Worm (Caenorhabditis elegans) whole organism, young adult: ENCODE results near the gene srg-55.

Experiments used
- B0019.2 ChIP-seq: fragments of 200-800 bp; sonication (Bioruptor generic); conservative IDR thresholded peaks from 2 replicates; pipeline ENCODE4 v1.3.6; 2022; ENCODE audit warnings: missing genetic modification reagents, missing genetic modification characterization, missing compliant biosample characterization
- Y67H2A.10 ChIP-seq: fragments of 200-800 bp; sonication (Bioruptor generic); conservative IDR thresholded peaks from 2 replicates; pipeline ENCODE4 v1.3.6; 2022; ENCODE audit warnings: missing genetic modification reagents, missing genetic modification characterization, missing compliant biosample characterization
- bed-1 ChIP-seq: fragments of 200-800 bp; sonication (Bioruptor generic); IDR thresholded peaks from 2 replicates; pipeline ENCODE4 v1.3.6; 2022; ENCODE audit warnings: missing genetic modification reagents, missing genetic modification characterization, missing compliant biosample characterization
- ceh-79 ChIP-seq: sonication (generic microtip); optimal IDR thresholded peaks from 2 replicates; lab custom pipeline; 2017; ENCODE audit warnings: mild to moderate bottlenecking, missing genetic modification characterization, missing compliant biosample characterization
- die-1 ChIP-seq: sonication (generic microtip); optimal IDR thresholded peaks from 2 replicates; lab custom pipeline; 2016; ENCODE audit warnings: missing genotype, mild to moderate bottlenecking, missing genetic modification characterization, missing compliant biosample characterization
- hsf-1 ChIP-seq: fragments of 200-800 bp; sonication (Bioruptor generic); IDR thresholded peaks from 2 replicates; pipeline ENCODE4 v1.3.6; 2022; ENCODE audit warnings: missing genetic modification reagents, missing genetic modification characterization, missing compliant biosample characterization
- madf-3 ChIP-seq: fragments of 200-800 bp; sonication (Bioruptor generic); IDR thresholded peaks from 2 replicates; pipeline ENCODE4 v1.3.6; 2022; ENCODE audit warnings: missing genetic modification reagents, missing genetic modification characterization, missing compliant biosample characterization
- mel-28 ChIP-seq: sonication (generic microtip); optimal IDR thresholded peaks from 2 replicates; lab custom pipeline; 2016; ENCODE audit warnings: borderline replicate concordance, mild to moderate bottlenecking, missing genetic modification characterization, missing compliant biosample characterization
- nfya-1 ChIP-seq: sonication (generic microtip); optimal IDR thresholded peaks from 2 replicates; lab custom pipeline; 2017; ENCODE audit warnings: antibody characterized with exemption, missing compliant biosample characterization, missing genetic modification characterization, borderline replicate concordance; ENCODE audit not compliant: insufficient read depth
- nhr-80 ChIP-seq: sonication (generic microtip); optimal IDR thresholded peaks from 2 replicates; lab custom pipeline; 2016; ENCODE audit warnings: missing genetic modification characterization, missing compliant biosample characterization
- snpc-1.3 ChIP-seq: sonication (generic microtip); optimal IDR thresholded peaks from 2 replicates; lab custom pipeline; 2017; ENCODE audit warnings: missing genetic modification characterization, mild to moderate bottlenecking, missing compliant biosample characterization, antibody characterized with exemption, moderate library complexity, missing genotype, missing genetic modification reagents; ENCODE audit not compliant: insufficient read depth
- snpc-3.4 ChIP-seq: sonication (generic microtip); optimal IDR thresholded peaks from 2 replicates; lab custom pipeline; 2017; ENCODE audit warnings: missing genetic modification characterization, mild to moderate bottlenecking, missing compliant biosample characterization, antibody characterized with exemption, moderate library complexity, missing genotype, missing genetic modification reagents
- snpc-4 ChIP-seq, 5 experiments: fragments of 150-350 bp in 1 of 5; sonication (generic microtip) in 4 of 5; optimal IDR thresholded peaks; 2 replicates each; lab custom pipeline; 2014 to 2018; ENCODE audit warnings: missing genetic modification characterization in 5 of 5, missing biosample characterization in 3 of 5, antibody characterized with exemption in 2 of 5, mild to moderate bottlenecking in 2 of 5, missing compliant biosample characterization in 2 of 5, missing genotype in 2 of 5, moderate library complexity in 2 of 5, missing genetic modification reagents in 1 of 5
- zim-3 ChIP-seq: sonication (generic microtip); optimal IDR thresholded peaks from 2 replicates; lab custom pipeline; 2017; ENCODE audit warnings: mild to moderate bottlenecking, missing genetic modification characterization, moderate library complexity, missing compliant biosample characterization

ce11 chrV:14943774-14944173, 15.6 kb upstream of the srg-55 start:
- no peak for TF ChIP-seq snpc-4 (GFP tag; optimal IDR thresholded peaks at IDR 0.05; lab: Kevin White, UChicago)
- no peak for TF ChIP-seq snpc-4 (tag; optimal IDR thresholded peaks at IDR 0.05; lab: Kevin White, UChicago)
- TF ChIP-seq nfya-1 (tag; lab: Kevin White, UChicago): no peak
- no peak for TF ChIP-seq bed-1 (GFP tag; lab: Robert Waterston, UW)
- no peak for TF ChIP-seq B0019.2 (GFP tag; lab: Robert Waterston, UW)
- no peak for TF ChIP-seq ceh-79
- TF ChIP-seq nhr-80 (tag; lab: Kevin White, UChicago): no peak
- no peak for TF ChIP-seq snpc-3.4
- no peak for TF ChIP-seq zim-3 (tag; lab: Kevin White, UChicago)
- no peak for TF ChIP-seq snpc-1.3 (tag; lab: Kevin White, UChicago)
- no peak for TF ChIP-seq hsf-1 (GFP tag; lab: Robert Waterston, UW)
- TF ChIP-seq madf-3 (GFP tag; lab: Robert Waterston, UW): no peak
- no peak for TF ChIP-seq Y67H2A.10 (GFP tag; lab: Robert Waterston, UW)
- no peak for TF ChIP-seq mel-28 (tag; lab: Kevin White, UChicago)
- no peak for TF ChIP-seq die-1 (tag; lab: Kevin White, UChicago)
